Fruit fly (Drosophila melanogaster): ENCODE data around the gene Chrac-14.
A peak's percentile ranks its signal among the peaks of the same experiment; 100 is the strongest.

The Chrac-14 gene

DNA sequence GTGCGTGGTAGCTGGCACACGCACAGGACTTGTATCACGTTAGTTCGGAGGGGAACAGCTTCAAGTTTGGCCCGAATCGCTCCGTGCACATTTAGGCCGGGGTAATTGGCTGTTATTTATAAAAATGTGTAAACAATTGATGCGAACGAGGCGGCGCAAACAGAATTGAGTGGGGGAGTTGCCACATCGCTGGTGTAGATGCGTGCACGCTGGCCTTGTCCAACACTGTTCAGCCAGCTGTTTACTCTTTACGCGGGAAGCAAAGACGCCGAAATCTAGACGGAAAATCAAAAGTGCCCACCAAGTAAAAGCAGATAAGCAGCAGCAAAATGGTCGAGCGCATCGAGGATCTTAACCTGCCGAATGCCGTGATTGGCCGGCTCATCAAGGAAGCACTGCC is at the start of gene Chrac-14, which contains the start of gene D12:
Gene Chrac-14 (plus strand): TSS at position 230 of the 400 bp plus-strand sequence.
Gene D12 (minus strand): TSS at position 190 of the 400 bp plus-strand sequence.
- no peak for TF ChIP-seq h (optimal IDR thresholded peaks at IDR 0.05)
- TF ChIP-seq insv (optimal IDR thresholded peaks at IDR 0.05): no peak
- TF ChIP-seq Sin3A (optimal IDR thresholded peaks at IDR 0.05): no peak
- no peak for TF ChIP-seq ttk (optimal IDR thresholded peaks at IDR 0.05)
- no peak for TF ChIP-seq Myc (optimal IDR thresholded peaks at IDR 0.05)
- no peak for TF ChIP-seq psq (optimal IDR thresholded peaks at IDR 0.05)

- TF ChIP-seq insv (optimal IDR thresholded peaks at IDR 0.05) (no peak), ttk (optimal IDR thresholded peaks at IDR 0.05) (no peak), h (optimal IDR thresholded peaks at IDR 0.05) (no peak), psq (optimal IDR thresholded peaks at IDR 0.05) (no peak), Sin3A (optimal IDR thresholded peaks at IDR 0.05) (no peak), Myc (optimal IDR thresholded peaks at IDR 0.05) (no peak)
Observed at dm6 chr2L:8389231-8389630, 48.0 kb upstream of the Chrac-14 start, which contains the start of gene CG42819. Gene CG42819, minus strand, starts transcription at chr2L:8389331.

dm6 chr2L:8392298-8392697 is 44.9 kb upstream of the Chrac-14 start, which contains the start of gene CG42820:
Gene CG42820, minus strand, starts transcription at chr2L:8392398.
- TF ChIP-seq ttk (optimal IDR thresholded peaks at IDR 0.05) (no peak), insv (optimal IDR thresholded peaks at IDR 0.05) (no peak), Sin3A (optimal IDR thresholded peaks at IDR 0.05) (no peak), h (optimal IDR thresholded peaks at IDR 0.05) (no peak), psq (optimal IDR thresholded peaks at IDR 0.05) (no peak)

dm6 chr2L:8393122-8393521 is 44.1 kb upstream of the Chrac-14 start, which contains the start of gene Acp29AB:
Gene Acp29AB, minus strand, starts transcription at chr2L:8393222.
- TF ChIP-seq insv (optimal IDR thresholded peaks at IDR 0.05) (no peak), psq (optimal IDR thresholded peaks at IDR 0.05) (no peak), Myc (optimal IDR thresholded peaks at IDR 0.05) (no peak), Sin3A (optimal IDR thresholded peaks at IDR 0.05) (no peak), h (optimal IDR thresholded peaks at IDR 0.05) (no peak), ttk (optimal IDR thresholded peaks at IDR 0.05) (no peak)

dm6 chr2L:8394180-8394579 is 43.0 kb upstream of the Chrac-14 start, which contains the start of gene lectin-29Ca:
Gene lectin-29Ca, minus strand, starts transcription at chr2L:8394280.
- no peak for TF ChIP-seq Sin3A (optimal IDR thresholded peaks at IDR 0.05)

DNA sequence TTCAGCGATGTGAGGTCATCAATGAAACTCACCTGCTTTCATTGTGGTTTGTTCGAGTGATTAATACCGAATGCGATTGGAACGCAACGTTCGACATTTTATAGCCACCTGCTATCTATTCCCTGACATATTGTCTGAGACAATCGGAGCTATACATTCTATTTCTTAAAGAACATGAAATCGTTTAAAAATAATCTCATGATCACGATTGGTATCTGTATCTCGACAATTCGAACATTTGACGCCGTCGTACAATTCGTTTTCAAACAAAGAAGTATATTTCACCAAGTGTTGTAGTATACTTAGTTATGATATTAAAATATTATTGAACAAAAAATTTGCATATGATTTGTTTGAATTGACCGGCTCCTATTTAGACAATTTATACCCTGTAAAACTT is 42.4 kb upstream of the Chrac-14 start, which contains the start of gene Peritrophin-15b:
Gene Peritrophin-15b (minus strand): TSS at position 101 of the 400 bp plus-strand sequence.
- TF ChIP-seq Sin3A (optimal IDR thresholded peaks at IDR 0.05) (no peak), h (optimal IDR thresholded peaks at IDR 0.05) (no peak), Myc (optimal IDR thresholded peaks at IDR 0.05) (no peak), ttk (optimal IDR thresholded peaks at IDR 0.05) (no peak)

DNA sequence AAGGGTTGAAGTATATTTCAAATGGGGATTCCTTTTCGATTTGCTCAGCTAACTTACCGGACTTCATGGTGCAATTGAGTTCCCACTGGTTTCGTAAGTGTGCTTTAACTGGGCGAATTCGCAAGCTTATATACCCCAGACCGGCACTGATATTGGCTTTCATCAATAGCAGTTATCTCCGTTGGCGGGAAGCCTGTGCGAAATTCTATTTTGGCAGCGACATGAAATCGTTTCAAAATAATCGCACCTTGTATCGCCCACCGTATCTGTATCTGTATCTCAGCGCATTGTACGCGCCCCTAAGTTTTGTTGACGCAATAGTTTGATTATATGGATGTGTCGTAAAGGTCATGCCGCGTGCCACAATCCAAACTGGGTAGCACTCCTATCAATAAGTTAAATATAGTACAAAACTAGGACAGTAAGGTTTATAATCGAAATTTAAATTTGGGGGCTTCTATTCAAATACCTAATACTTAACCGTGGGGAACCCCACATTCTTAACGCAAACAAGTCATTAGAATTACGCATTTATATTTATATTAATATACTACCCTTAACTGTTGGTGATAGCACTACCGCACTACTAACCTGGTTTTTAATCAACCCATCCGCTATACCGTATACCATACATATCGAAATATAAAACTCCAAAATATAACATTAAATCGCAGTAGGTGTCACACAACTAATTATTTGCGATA is 41.1 kb upstream of the Chrac-14 start, which contains the start of the genes Peritrophin-15a and CG13385:
Gene Peritrophin-15a (minus strand): TSS at position 101 of the 704 bp plus-strand sequence.
Gene CG13385 (plus strand): TSS at position 654 of the 704 bp plus-strand sequence.
- TF ChIP-seq h (optimal IDR thresholded peaks at IDR 0.05): no peak

dm6 chr2L:8398721-8399120 is 38.5 kb upstream of the Chrac-14 start, which contains the start of gene CG13386:
Gene CG13386, plus strand, starts transcription at chr2L:8399021.
- TF ChIP-seq Sin3A (optimal IDR thresholded peaks at IDR 0.05) (no peak), h (optimal IDR thresholded peaks at IDR 0.05) (no peak), ttk (optimal IDR thresholded peaks at IDR 0.05) (no peak), insv (optimal IDR thresholded peaks at IDR 0.05) (no peak), Myc (optimal IDR thresholded peaks at IDR 0.05) (no peak), psq (optimal IDR thresholded peaks at IDR 0.05) (no peak)

DNA sequence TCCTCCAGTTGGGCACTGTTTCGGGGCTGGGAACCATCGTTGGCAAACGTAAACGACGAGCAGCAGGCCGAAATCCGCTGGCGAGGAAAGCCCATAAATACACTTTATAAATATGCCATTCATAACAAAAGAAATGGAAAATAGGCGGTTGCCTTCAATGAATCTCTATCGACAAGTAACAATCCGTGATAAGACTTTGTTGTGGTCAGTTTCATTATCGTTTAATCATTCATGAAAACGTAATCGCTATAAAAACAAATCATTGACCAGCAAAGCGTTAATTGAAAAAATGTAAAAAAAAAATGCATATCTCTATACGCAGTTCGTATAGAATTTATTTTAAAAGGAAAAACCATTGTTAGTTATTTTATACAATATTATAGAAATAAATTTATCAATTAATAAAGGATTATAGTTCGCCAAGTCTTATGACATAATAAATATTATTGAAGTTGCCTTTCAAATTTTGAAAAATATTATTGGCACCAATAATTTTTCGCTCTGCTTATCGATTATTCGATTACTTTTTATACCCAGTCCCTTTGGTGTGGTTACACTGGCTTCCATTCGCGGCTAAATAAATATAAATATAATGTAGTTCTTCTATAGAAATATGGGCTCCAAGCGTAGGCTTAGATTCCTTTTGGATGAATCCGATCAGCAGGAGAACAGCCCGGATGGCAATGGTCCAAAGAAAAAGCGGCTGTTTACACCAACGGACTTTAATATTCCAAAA is 37.2 kb upstream of the Chrac-14 start, which contains the start of gene CG31898:
Gene CG31898 (plus strand): TSS at position 559 of the 736 bp plus-strand sequence.
- no peak for TF ChIP-seq Sin3A (optimal IDR thresholded peaks at IDR 0.05)
- TF ChIP-seq Myc (optimal IDR thresholded peaks at IDR 0.05): no peak
- TF ChIP-seq ttk (optimal IDR thresholded peaks at IDR 0.05): no peak
- no peak for TF ChIP-seq h (optimal IDR thresholded peaks at IDR 0.05)
- TF ChIP-seq insv (optimal IDR thresholded peaks at IDR 0.05): no peak
- TF ChIP-seq psq (optimal IDR thresholded peaks at IDR 0.05): no peak

dm6 chr2L:8402928-8403285 is 34.3 kb upstream of the Chrac-14 start, which contains the start of gene fy:
Gene fy, minus strand, starts transcription at chr2L:8403280.
- TF ChIP-seq Myc (optimal IDR thresholded peaks at IDR 0.05) (no peak), h (optimal IDR thresholded peaks at IDR 0.05) (no peak), psq (optimal IDR thresholded peaks at IDR 0.05) (no peak), Sin3A (optimal IDR thresholded peaks at IDR 0.05) (no peak), ttk (optimal IDR thresholded peaks at IDR 0.05) (no peak)

DNA sequence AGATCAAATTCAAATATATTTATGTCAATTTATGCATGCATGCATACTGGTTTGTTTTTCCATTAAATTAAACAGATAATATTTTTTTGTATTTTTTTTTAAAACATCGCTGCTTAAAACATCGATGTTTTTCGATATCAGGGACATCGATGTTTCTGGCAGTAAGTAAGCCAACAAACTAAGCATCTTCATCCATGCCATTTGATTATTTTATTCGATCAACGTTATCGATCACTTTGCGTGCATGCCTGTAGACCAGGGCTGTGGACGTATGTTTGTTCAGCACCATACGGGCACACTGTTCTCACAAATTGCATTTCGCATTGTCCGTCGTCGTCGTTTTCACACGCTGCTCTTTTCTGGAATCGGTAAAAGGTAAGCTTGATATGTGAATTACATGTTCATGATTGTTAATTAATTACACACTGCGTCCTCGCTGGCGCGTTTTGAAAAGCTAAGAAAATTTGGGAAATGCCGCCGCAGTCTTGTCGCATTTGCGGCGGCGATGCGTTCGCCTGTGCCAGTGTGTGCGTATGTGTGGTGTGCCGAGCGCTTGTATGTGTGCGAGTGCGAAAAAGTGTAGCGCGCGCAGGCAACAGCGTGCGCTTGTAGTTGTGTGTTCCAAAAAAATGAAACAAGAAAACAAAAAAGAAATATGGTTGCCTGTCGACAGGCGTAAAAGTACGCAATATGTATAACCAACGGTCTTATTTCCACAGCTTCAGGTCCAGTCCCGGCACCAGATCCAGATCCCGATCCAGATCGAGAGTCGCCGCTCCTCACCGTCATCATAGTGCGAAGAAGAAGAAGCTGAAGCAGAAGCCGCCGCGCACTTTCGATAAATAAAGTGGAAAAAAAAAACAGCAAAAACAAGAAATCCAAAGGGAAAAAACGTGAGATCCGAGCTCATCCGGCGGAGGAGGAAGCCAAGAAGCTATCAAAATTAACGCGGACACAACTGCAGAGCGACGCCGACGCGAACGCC is 33.6 kb upstream of the Chrac-14 start, which contains the start of gene emb:
Gene emb (plus strand): TSS at position 288 of the 985 bp plus-strand sequence.
- TF ChIP-seq psq (optimal IDR thresholded peaks at IDR 0.05) (peak; percentile 68), Myc (optimal IDR thresholded peaks at IDR 0.05) (no peak), ttk (optimal IDR thresholded peaks at IDR 0.05) (no peak)

All from Kc167 (cell line).